Worm (Caenorhabditis elegans): Measurements from ENCODE around the gene aff-1.

ce11 chrII:6832695-6833389 lies 30.7 kb downstream of the aff-1 start:
- TF ChIP-seq unc-62 (GFP tag; optimal IDR thresholded peaks at IDR 0.05), result no peak
- no peak for TF ChIP-seq ZK546.5 (tag; optimal IDR thresholded peaks at IDR 0.05)
- no peak for TF ChIP-seq ama-1 (optimal IDR thresholded peaks at IDR 0.05)
- no peak for TF ChIP-seq nhr-11 (tag; optimal IDR thresholded peaks at IDR 0.05)
- TF ChIP-seq nhr-76 (tag; optimal IDR thresholded peaks at IDR 0.05), result no peak
- no peak for TF ChIP-seq elt-3 (tag; optimal IDR thresholded peaks at IDR 0.05)
- no peak for TF ChIP-seq jun-1 (tag; optimal IDR thresholded peaks at IDR 0.05)
- no peak for TF ChIP-seq zag-1 (tag; optimal IDR thresholded peaks at IDR 0.05)
- TF ChIP-seq snpc-4 (tag; optimal IDR thresholded peaks at IDR 0.05), result no peak
- no peak for TF ChIP-seq fkh-10 (GFP tag; optimal IDR thresholded peaks at IDR 0.05)
- no peak for TF ChIP-seq skn-1 (tag; optimal IDR thresholded peaks at IDR 0.05)
- no peak for TF ChIP-seq lsy-12 (tag; optimal IDR thresholded peaks at IDR 0.05)
- no peak for TF ChIP-seq sea-2 (GFP tag; optimal IDR thresholded peaks at IDR 0.05)

Measured in whole organism, L3 larva.